Fruit fly (Drosophila melanogaster): ENCODE data around the gene Gabat.

Gabat gene

DNA sequence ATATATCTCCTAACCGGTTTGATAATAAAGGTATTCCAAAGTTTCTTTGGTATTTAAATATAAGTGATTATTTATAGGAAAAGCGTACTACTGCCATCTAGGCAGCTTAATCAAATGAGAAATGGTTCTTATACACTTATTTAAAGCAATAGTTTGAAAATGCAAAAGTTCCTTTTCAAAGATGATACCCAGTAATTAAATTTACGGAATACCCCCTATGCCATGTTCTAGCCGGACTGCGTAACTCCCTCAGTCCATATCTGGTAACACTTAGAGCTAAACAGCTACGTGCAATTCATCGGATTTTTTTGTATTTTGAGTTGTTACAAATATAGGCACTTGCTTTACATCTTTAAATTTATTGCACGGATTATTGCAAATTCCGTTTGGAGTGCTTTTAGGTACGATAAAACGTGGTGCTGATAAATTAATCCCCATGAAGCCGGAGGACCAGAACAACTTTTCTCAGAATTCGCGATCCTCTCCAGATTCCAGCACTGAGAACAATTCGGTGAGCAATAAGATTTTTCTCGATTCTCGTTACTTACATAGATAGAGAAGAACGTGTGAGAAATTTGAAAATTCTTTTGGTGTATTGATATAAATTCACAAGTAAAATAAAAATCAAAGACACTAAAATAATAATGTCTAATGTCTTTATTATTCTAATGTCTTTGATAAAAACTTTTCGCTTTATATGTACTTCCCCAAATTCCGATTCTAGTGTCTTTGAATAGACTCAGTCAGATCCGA is 2.2 kb upstream of the Gabat start, which contains the start of gene CG7668 (continued):
- TF ChIP-seq Oaz (GFP tag; IDR thresholded peaks at IDR 0.05): peak; percentile 84; the same call in 1 of the 2 replicates
- peak; percentile 86 for TF ChIP-seq CG32767 (GFP tag; IDR thresholded peaks at IDR 0.05)
- TF ChIP-seq CG10321 (GFP tag; IDR thresholded peaks at IDR 0.05): peak; percentile 43; the same call in 1 of the 2 replicates
- TF ChIP-seq Dref (GFP tag; IDR thresholded peaks at IDR 0.05): 0 out of 2 replicates have a peak, but pooled peaks have one; percentile 26
- TF ChIP-seq cwo (GFP tag; optimal IDR thresholded peaks at IDR 0.05): peak; percentile 80
- peak; percentile 93 for TF ChIP-seq CG8388 (GFP tag; optimal IDR thresholded peaks at IDR 0.05)
- TF ChIP-seq dmrt99B (tag; optimal IDR thresholded peaks at IDR 0.05): peak; percentile 89
- TF ChIP-seq mam (GFP tag; optimal IDR thresholded peaks at IDR 0.05): peak; percentile 89
- peak; percentile 93 for TF ChIP-seq Sox102F (GFP tag; optimal IDR thresholded peaks at IDR 0.05)
- peak; percentile 82 for TF ChIP-seq CG2875 (GFP tag; optimal IDR thresholded peaks at IDR 0.05)
- peak; percentile 32; the same call in 1 of the 2 replicates for TF ChIP-seq CG13287 (GFP tag; IDR thresholded peaks at IDR 0.05; ENCODE audit: partially characterized antibody)
- TF ChIP-seq z (GFP tag; IDR thresholded peaks at IDR 0.05): peak; percentile 55; the same call in 1 of the 3 replicates
- no peak for TF ChIP-seq CG1832 (GFP tag; optimal IDR thresholded peaks at IDR 0.05)
- TF ChIP-seq jigr1 (GFP tag; IDR thresholded peaks at IDR 0.05): peak; percentile 60; the same call in 1 of the 3 replicates
- TF ChIP-seq NFAT (GFP tag; IDR thresholded peaks at IDR 0.05): no peak; the same call in 1 of the 2 replicates
- TF ChIP-seq lmd (GFP tag; IDR thresholded peaks at IDR 0.05): no peak; the same call in 1 of the 2 replicates
- no peak for TF ChIP-seq sr (GFP tag; IDR thresholded peaks at IDR 0.05)
- TF ChIP-seq Usf (GFP tag; optimal IDR thresholded peaks at IDR 0.05): peak; percentile 63
- TF ChIP-seq CG12219 (GFP tag; optimal IDR thresholded peaks at IDR 0.05): peak; percentile 87
- peak; percentile 75 for TF ChIP-seq CG31365 (tag; optimal IDR thresholded peaks at IDR 0.05)
- peak; percentile 95 for TF ChIP-seq unpg (GFP tag; optimal IDR thresholded peaks at IDR 0.05)
- TF ChIP-seq CG7839 (tag; optimal IDR thresholded peaks at IDR 0.05): peak; percentile 91
- TF ChIP-seq Dip3 (GFP tag; optimal IDR thresholded peaks at IDR 0.05): peak; percentile 79
- TF ChIP-seq CG17612 (GFP tag; IDR thresholded peaks at IDR 0.05): no peak; the same call in 1 of the 2 replicates
- TF ChIP-seq gsb-n (tag; optimal IDR thresholded peaks at IDR 0.05): peak; percentile 87
- TF ChIP-seq da (GFP tag; optimal IDR thresholded peaks at IDR 0.05): peak; percentile 53
- TF ChIP-seq CG4424 (GFP tag; optimal IDR thresholded peaks at IDR 0.05): peak; percentile 90
- peak; percentile 79 for TF ChIP-seq Atf-2 (GFP tag; optimal IDR thresholded peaks at IDR 0.05)
- TF ChIP-seq CG14050 (GFP tag; IDR thresholded peaks at IDR 0.05): peak; percentile 89
- peak; percentile 85 for TF ChIP-seq CG8290 (GFP tag; optimal IDR thresholded peaks at IDR 0.05)
- TF ChIP-seq CG8290 (tag; optimal IDR thresholded peaks at IDR 0.05): peak in 1 of 2 experiments; percentile 90
- TF ChIP-seq sob (GFP tag; IDR thresholded peaks at IDR 0.05): peak; percentile 92; the same call in 1 of the 2 replicates
- peak; percentile 8 for TF ChIP-seq Neu2 (GFP tag; optimal IDR thresholded peaks at IDR 0.05; ENCODE audit: borderline replicate concordance)
- peak; percentile 87 for TF ChIP-seq rib (GFP tag; IDR thresholded peaks at IDR 0.05)
- peak; percentile 65 for TF ChIP-seq ERR (GFP tag; optimal IDR thresholded peaks at IDR 0.05)
- no peak for TF ChIP-seq Hey (tag; optimal IDR thresholded peaks at IDR 0.05)
- TF ChIP-seq grn (GFP tag; optimal IDR thresholded peaks at IDR 0.05): peak; percentile 28
- TF ChIP-seq ttk (GFP tag; IDR thresholded peaks at IDR 0.05): peak; percentile 92
- TF ChIP-seq CG15601 (tag; optimal IDR thresholded peaks at IDR 0.05): peak; percentile 85
- TF ChIP-seq CG31388 (GFP tag; optimal IDR thresholded peaks at IDR 0.05): peak; percentile 53
- peak; percentile 3 for TF ChIP-seq ftz-f1 (GFP tag; optimal IDR thresholded peaks at IDR 0.05)
- peak; percentile 39; the same call in 1 of the 3 replicates for TF ChIP-seq CG14860 (GFP tag; IDR thresholded peaks at IDR 0.05; ENCODE audit: partially characterized antibody)
- TF ChIP-seq CG7786 (GFP tag; optimal IDR thresholded peaks at IDR 0.05): peak; percentile 80
- TF ChIP-seq CG30431 (GFP tag; optimal IDR thresholded peaks at IDR 0.05): no peak
- peak; percentile 84; the same call in 1 of the 2 replicates for TF ChIP-seq CG4730 (GFP tag; IDR thresholded peaks at IDR 0.05)
- TF ChIP-seq ro (GFP tag; IDR thresholded peaks at IDR 0.05): no peak
- TF ChIP-seq ac (GFP tag; optimal IDR thresholded peaks at IDR 0.05): peak; percentile 57
- peak; percentile 93 for TF ChIP-seq gcm (GFP tag; optimal IDR thresholded peaks at IDR 0.05)
- TF ChIP-seq CG13775 (GFP tag; optimal IDR thresholded peaks at IDR 0.05): peak; percentile 84
